Worm (Caenorhabditis elegans) whole organism, L2 larva: ENCODE results near the gene B0272.3.

Source experiments
- R02D3.7 ChIP-seq: fragments of 150-350 bp; optimal IDR thresholded peaks from 2 replicates; lab custom pipeline; 2014; ENCODE audit warnings: missing biosample characterization, missing genetic modification characterization
- nhr-25 ChIP-seq: fragments of 150-350 bp; sonication (generic microtip); optimal IDR thresholded peaks from 3 replicates; lab custom pipeline; 2014; ENCODE audit warnings: missing biosample characterization, missing genetic modification characterization
- ztf-11 ChIP-seq: sonication (generic microtip); optimal IDR thresholded peaks from 2 replicates; lab custom pipeline; 2017; ENCODE audit warnings: missing biosample characterization, missing genetic modification characterization

ce11 chrX:9397401-9397800 lies 33.8 kb upstream of the B0272.3 start, which contains the start of gene fln-2:
- TF ChIP-seq R02D3.7 (tag; lab: Kevin White, UChicago) = no peak
- TF ChIP-seq ztf-11 (tag; lab: Kevin White, UChicago) = no peak
- no peak for TF ChIP-seq nhr-25
